Worm (Caenorhabditis elegans) whole organism, L4 larva: ENCODE results near the gene ephx-1.

Experiments
- aha-1 ChIP-seq: fragments of 150-350 bp; peaks from one replicate; lab custom pipeline; 2014; ENCODE audit warnings: missing biosample characterization, missing genetic modification characterization
- ceh-82 ChIP-seq: sonication (generic microtip); optimal IDR thresholded peaks from 2 replicates; lab custom pipeline; 2017; ENCODE audit warnings: missing biosample characterization, missing genetic modification characterization
- daf-12 ChIP-seq: fragments of 150-350 bp; optimal IDR thresholded peaks from 2 replicates; lab custom pipeline; 2014; ENCODE audit warnings: missing biosample characterization, missing genetic modification reagents, missing genetic modification characterization
- fos-1 ChIP-seq: fragments of 150-350 bp; optimal IDR thresholded peaks from 2 replicates; lab custom pipeline; 2014; ENCODE audit warnings: missing biosample characterization, missing genetic modification characterization
- mep-1 ChIP-seq: fragments of 150-350 bp; sonication (generic microtip); optimal IDR thresholded peaks from 3 replicates; lab custom pipeline; 2014; ENCODE audit warnings: missing biosample characterization, missing genetic modification characterization
- nhr-25 ChIP-seq: sonication (generic microtip); optimal IDR thresholded peaks from 2 replicates; lab custom pipeline; 2017; ENCODE audit warnings: missing genetic modification characterization, mild to moderate bottlenecking, missing compliant biosample characterization, antibody characterized with exemption, moderate library complexity, borderline replicate concordance; ENCODE audit not compliant: insufficient read depth
- nhr-76 ChIP-seq: fragments of 150-350 bp; optimal IDR thresholded peaks from 2 replicates; lab custom pipeline; 2014; ENCODE audit warnings: missing biosample characterization, missing genetic modification characterization
- pha-4 ChIP-seq, 2 experiments: fragments of 150-350 bp in 1 of 2; fragments of 200-800 bp in 1 of 2; sonication (Bioruptor generic) in 1 of 2; IDR thresholded peaks in 1 of 2; optimal IDR thresholded peaks in 1 of 2; 2 replicates each; pipeline versions ENCODE4 v1.3.6 to Lab custom; 2014 to 2022; ENCODE audit warnings: missing genetic modification characterization in 2 of 2, missing genetic modification reagents in 2 of 2, missing biosample characterization in 1 of 2, missing compliant biosample characterization in 1 of 2
- saeg-2 ChIP-seq: fragments of 200-800 bp; sonication (Bioruptor generic); IDR thresholded peaks from 2 replicates; pipeline ENCODE4 v1.3.6; 2022; ENCODE audit warnings: missing genetic modification reagents, missing genetic modification characterization, missing compliant biosample characterization
- tra-1 ChIP-seq: fragments of 200-800 bp; sonication (Bioruptor generic); IDR thresholded peaks from 2 replicates; pipeline ENCODE4 v1.3.6; 2022; ENCODE audit warnings: missing genetic modification reagents, missing genetic modification characterization, missing compliant biosample characterization

ce11 chrII:4011518-4011917, 6.8 kb downstream of the ephx-1 start:
- TF ChIP-seq pha-4 (GFP tag; IDR thresholded peaks at IDR 0.05; lab: Robert Waterston, UW) (no peak), pha-4 (tag; optimal IDR thresholded peaks at IDR 0.05; lab: Kevin White, UChicago) (no peak), nhr-76 (no peak), fos-1 (tag; lab: Kevin White, UChicago) (no peak), saeg-2 (GFP tag; lab: Robert Waterston, UW) (no peak), mep-1 (tag; lab: Kevin White, UChicago) (no peak), nhr-25 (tag; lab: Kevin White, UChicago) (no peak), ceh-82 (no peak), tra-1 (GFP tag; lab: Robert Waterston, UW) (no peak), daf-12 (no peak), aha-1 (tag; lab: Kevin White, UChicago) (no peak)
